Worm (Caenorhabditis elegans) whole organism, L4 larva: ENCODE data around the gene tmem-120.

ENCODE experiments used
- R02D3.7 ChIP-seq: fragments of 150-350 bp; sonication (generic microtip); optimal IDR thresholded peaks from 3 replicates; lab custom pipeline; 2014; ENCODE audit warnings: missing biosample characterization, missing genetic modification characterization
- aha-1 ChIP-seq: fragments of 150-350 bp; peaks from one replicate; lab custom pipeline; 2014; ENCODE audit warnings: missing biosample characterization, missing genetic modification characterization
- ceh-32 ChIP-seq: sonication (generic microtip); optimal IDR thresholded peaks from 2 replicates; lab custom pipeline; 2016; ENCODE audit warnings: mild to moderate bottlenecking, missing genetic modification characterization, missing compliant biosample characterization; ENCODE audit not compliant: poor library complexity
- cey-2 ChIP-seq: sonication (generic microtip); optimal IDR thresholded peaks from 3 replicates; lab custom pipeline; 2017; ENCODE audit warnings: missing genetic modification characterization, mild to moderate bottlenecking, missing compliant biosample characterization, antibody characterized with exemption, borderline replicate concordance; ENCODE audit not compliant: insufficient read depth
- dpl-1 ChIP-seq: fragments of 150-350 bp; optimal IDR thresholded peaks from 2 replicates; lab custom pipeline; 2014; ENCODE audit warnings: missing biosample characterization, missing genetic modification reagents, missing genetic modification characterization
- fkh-10 ChIP-seq: fragments of 150-350 bp; optimal IDR thresholded peaks from 2 replicates; lab custom pipeline; 2014; ENCODE audit warnings: missing biosample characterization, missing genetic modification reagents, missing genetic modification characterization
- hlh-30 ChIP-seq: sonication (generic microtip); optimal IDR thresholded peaks from 2 replicates; lab custom pipeline; 2017; ENCODE audit warnings: antibody characterized with exemption, mild to moderate bottlenecking, missing genetic modification characterization, missing compliant biosample characterization; ENCODE audit not compliant: insufficient read depth
- lsy-2 ChIP-seq, 2 experiments: fragments of 150-350 bp in 1 of 2; sonication (generic microtip) in 1 of 2; optimal IDR thresholded peaks; 2 replicates each; lab custom pipeline; 2014 to 2017; ENCODE audit warnings: missing biosample characterization in 2 of 2, missing genetic modification characterization in 2 of 2
- mxl-3 ChIP-seq: fragments of 200-800 bp; sonication (Bioruptor generic); optimal IDR thresholded peaks from 2 replicates; lab custom pipeline; 2018; ENCODE audit warnings: mild to moderate bottlenecking, missing genetic modification characterization, missing compliant biosample characterization
- nhr-237 ChIP-seq: sonication (generic microtip); optimal IDR thresholded peaks from 2 replicates; lab custom pipeline; 2017; ENCODE audit warnings: missing biosample characterization, missing genetic modification characterization
- nhr-76 ChIP-seq: fragments of 150-350 bp; optimal IDR thresholded peaks from 2 replicates; lab custom pipeline; 2014; ENCODE audit warnings: missing biosample characterization, missing genetic modification characterization
- pqm-1 ChIP-seq: sonication (generic microtip); optimal IDR thresholded peaks from 2 replicates; lab custom pipeline; 2017; ENCODE audit warnings: missing biosample characterization, missing genetic modification characterization
- snpc-4 ChIP-seq: fragments of 150-350 bp; optimal IDR thresholded peaks from 2 replicates; lab custom pipeline; 2014; ENCODE audit warnings: missing biosample characterization, missing genetic modification characterization
- ztf-11 ChIP-seq: fragments of 150-350 bp; optimal IDR thresholded peaks from 2 replicates; lab custom pipeline; 2014; ENCODE audit warnings: missing biosample characterization, missing genetic modification characterization

DNA sequence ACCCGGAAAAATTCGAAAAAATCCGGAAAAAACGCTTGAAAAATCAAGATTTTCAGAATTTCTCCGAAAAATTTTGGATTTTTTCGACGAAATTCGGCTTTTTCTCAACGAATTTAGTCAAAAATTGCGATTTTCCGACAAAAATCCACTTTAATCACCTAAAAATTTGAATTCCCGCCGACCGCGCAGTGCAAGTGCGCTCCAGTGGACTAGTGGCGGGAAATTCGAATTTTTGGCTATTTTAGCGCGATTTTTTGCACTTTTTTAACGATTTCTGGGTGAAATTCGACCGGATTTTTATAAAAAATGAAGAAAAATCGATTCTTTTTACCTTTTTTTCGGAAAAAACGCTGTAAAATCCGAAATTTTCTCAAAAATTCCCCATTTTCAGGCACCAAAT lies 16.6 kb upstream of the tmem-120 start:
- TF ChIP-seq lsy-2 (tag; optimal IDR thresholded peaks at IDR 0.05; lab: Kevin White, UChicago) (no peak), cey-2 (tag; lab: Kevin White, UChicago) (no peak), hlh-30 (tag; lab: Kevin White, UChicago) (no peak), aha-1 (tag; lab: Kevin White, UChicago) (no peak), dpl-1 (GFP tag; lab: Kevin White, UChicago) (no peak), mxl-3 (GFP tag; lab: Kevin White, UChicago) (no peak), fkh-10 (GFP tag; lab: Kevin White, UChicago) (no peak), nhr-76 (no peak), nhr-237 (tag; lab: Kevin White, UChicago) (no peak), snpc-4 (no peak), ceh-32 (no peak), pqm-1 (tag; lab: Kevin White, UChicago) (no peak), R02D3.7 (no peak), ztf-11 (tag; lab: Kevin White, UChicago) (no peak)
